Fruit fly (Drosophila melanogaster) whole organism, embryonic: ENCODE data around the gene CG32625.

Source experiments
- Ada2b ChIP-seq: fragments of 200-800 bp; sonication (Bioruptor generic); IDR thresholded peaks from 2 replicates; pipeline ENCODE4 v1.3.6; 2022; ENCODE audit warnings: missing biosample characterization, missing genetic modification characterization
- Antp ChIP-seq: fragments of 200-800 bp; sonication (Bioruptor generic); optimal IDR thresholded peaks from 3 replicates; lab custom pipeline; 2016; ENCODE audit warnings: missing biosample characterization, missing genetic modification characterization
- Blimp-1 ChIP-seq: fragments of 200-800 bp; sonication (Bioruptor generic); optimal IDR thresholded peaks from 3 replicates; lab custom pipeline; 2018; ENCODE audit warnings: missing biosample characterization, missing genetic modification characterization, mild to moderate bottlenecking, moderate library complexity, missing genetic modification reagents
- CG10147 ChIP-seq: fragments of 200-800 bp; sonication (Bioruptor generic); optimal IDR thresholded peaks from 2 replicates; lab custom pipeline; 2019; ENCODE audit warnings: missing biosample characterization, mild to moderate bottlenecking, missing genetic modification characterization, moderate library complexity
- CG10274 ChIP-seq: fragments of 200-800 bp; sonication (Bioruptor generic); optimal IDR thresholded peaks from 3 replicates; lab custom pipeline; 2017; ENCODE audit warnings: missing biosample characterization, mild to moderate bottlenecking, missing genetic modification characterization
- CG11504 ChIP-seq: fragments of 200-800 bp; sonication (Bioruptor generic); optimal IDR thresholded peaks from 3 replicates; lab custom pipeline; 2019; ENCODE audit warnings: missing biosample characterization, mild to moderate bottlenecking, missing genetic modification characterization, moderate library complexity
- CG11696 ChIP-seq: fragments of 200-800 bp; sonication (Bioruptor generic); IDR thresholded peaks from 2 replicates; pipeline ENCODE4 v1.3.6; 2022; ENCODE audit warnings: missing biosample characterization, missing genetic modification characterization
- CG12071 ChIP-seq: fragments of 200-800 bp; sonication (Bioruptor generic); optimal IDR thresholded peaks from 3 replicates; lab custom pipeline; 2018; ENCODE audit warnings: missing biosample characterization, mild to moderate bottlenecking, missing genetic modification characterization
- CG13296 ChIP-seq: fragments of 200-800 bp; sonication (Bioruptor generic); optimal IDR thresholded peaks from 3 replicates; lab custom pipeline; 2018; ENCODE audit warnings: missing biosample characterization, mild to moderate bottlenecking, missing genetic modification characterization
- CG14441 ChIP-seq: fragments of 200-800 bp; sonication (Bioruptor generic); IDR thresholded peaks from 2 replicates; pipeline ENCODE4 v1.3.6; 2022; ENCODE audit warnings: missing biosample characterization, missing genetic modification characterization
- CG17829 ChIP-seq: fragments of 200-800 bp; optimal IDR thresholded peaks from 2 replicates; lab custom pipeline; 2019; ENCODE audit warnings: missing biosample characterization, mild to moderate bottlenecking, missing genetic modification characterization, moderate library complexity
- CG2199 ChIP-seq: fragments of 200-800 bp; sonication (Bioruptor generic); IDR thresholded peaks from 3 replicates; pipeline ENCODE4 v1.3.6; 2022; ENCODE audit warnings: missing biosample characterization, missing genetic modification characterization
- CG2678 ChIP-seq: fragments of 200-800 bp; sonication (Bioruptor generic); optimal IDR thresholded peaks from 3 replicates; lab custom pipeline; 2019; ENCODE audit warnings: missing biosample characterization, mild to moderate bottlenecking, missing genetic modification characterization, moderate library complexity
- CG2712 ChIP-seq: fragments of 200-800 bp; optimal IDR thresholded peaks from 3 replicates; lab custom pipeline; 2019; ENCODE audit warnings: missing biosample characterization, mild to moderate bottlenecking, missing genetic modification characterization, moderate library complexity
- CG3065 ChIP-seq: fragments of 200-800 bp; sonication (Bioruptor generic); optimal IDR thresholded peaks from 2 replicates; lab custom pipeline; 2016; ENCODE audit warnings: missing biosample characterization, missing genetic modification characterization
- CG31441 ChIP-seq: fragments of 200-800 bp; sonication (Bioruptor generic); IDR thresholded peaks from 2 replicates; pipeline ENCODE4 v1.3.6; 2022; ENCODE audit warnings: missing biosample characterization, missing genetic modification characterization
- CG4854 ChIP-seq: fragments of 200-800 bp; sonication (Bioruptor generic); optimal IDR thresholded peaks from 2 replicates; lab custom pipeline; 2016; ENCODE audit warnings: missing biosample characterization, missing genetic modification characterization, inconsistent platforms
- CG6765 ChIP-seq: fragments of 200-800 bp; sonication (Bioruptor generic); optimal IDR thresholded peaks from 3 replicates; lab custom pipeline; 2017; ENCODE audit warnings: missing biosample characterization, mild to moderate bottlenecking, missing genetic modification characterization
- CG7786 ChIP-seq: fragments of 200-800 bp; sonication (Bioruptor generic); optimal IDR thresholded peaks from 2 replicates; lab custom pipeline; 2016; ENCODE audit warnings: missing biosample characterization, missing genetic modification characterization
- CG8944 ChIP-seq: fragments of 200-800 bp; sonication (Bioruptor generic); optimal IDR thresholded peaks from 3 replicates; lab custom pipeline; 2016; ENCODE audit warnings: missing biosample characterization, missing genetic modification characterization
- CTCF ChIP-seq: fragments of 200-800 bp; sonication (Bioruptor generic); optimal IDR thresholded peaks from 2 replicates; lab custom pipeline; 2017; ENCODE audit warnings: missing biosample characterization, mild to moderate bottlenecking, missing genetic modification characterization, moderate library complexity
- Dbx ChIP-seq: fragments of 200-800 bp; sonication (Bioruptor generic); IDR thresholded peaks from 3 replicates; pipeline ENCODE4 v1.3.6; 2022; ENCODE audit warnings: missing biosample characterization, missing genetic modification characterization
- Dll ChIP-seq: fragments of 200-800 bp; sonication (Bioruptor generic); IDR thresholded peaks from 4 replicates; pipeline ENCODE4 v1.3.6; 2022; ENCODE audit warnings: missing biosample characterization, missing genetic modification characterization; ENCODE audit not compliant: partially characterized antibody
- HHEX ChIP-seq: fragments of 200-800 bp; sonication (Bioruptor generic); optimal IDR thresholded peaks from 3 replicates; lab custom pipeline; 2017; ENCODE audit warnings: missing biosample characterization, mild to moderate bottlenecking, missing genetic modification characterization, missing genetic modification reagents
- MBD-R2 ChIP-seq: fragments of 200-800 bp; sonication (Bioruptor generic); IDR thresholded peaks from 2 replicates; pipeline ENCODE4 v1.3.6; 2022; ENCODE audit warnings: missing biosample characterization, missing genetic modification characterization
- Mes4 ChIP-seq: fragments of 200-800 bp; sonication (Bioruptor generic); optimal IDR thresholded peaks from 2 replicates; lab custom pipeline; 2016; ENCODE audit warnings: missing biosample characterization, missing genetic modification characterization
- Ptx1 ChIP-seq: fragments of 200-800 bp; sonication (Bioruptor generic); IDR thresholded peaks from 2 replicates; pipeline ENCODE4 v1.3.6; 2022; ENCODE audit warnings: missing biosample characterization, missing genetic modification characterization
- Side ChIP-seq: fragments of 200-800 bp; sonication (Bioruptor generic); optimal IDR thresholded peaks from 2 replicates; lab custom pipeline; 2016; ENCODE audit warnings: missing biosample characterization, missing genetic modification characterization
- Sry-β ChIP-seq: fragments of 200-800 bp; sonication (Bioruptor generic); optimal IDR thresholded peaks from 2 replicates; lab custom pipeline; 2018; ENCODE audit warnings: missing biosample characterization, mild to moderate bottlenecking, missing genetic modification characterization, moderate library complexity
- Trl ChIP-seq, 3 experiments: fragments of >200 bp in 2 of 3; fragments of 200-800 bp in 1 of 3; sonication (Bioruptor generic) in 1 of 3; optimal IDR thresholded peaks; 2 replicates in 1 of 3; 3 replicates in 2 of 3; lab custom pipeline; 2016 to 2017; ENCODE audit warnings: missing biosample characterization in 1 of 3, missing genetic modification characterization in 1 of 3
- Xbp1 ChIP-seq: fragments of 200-800 bp; sonication (Bioruptor generic); optimal IDR thresholded peaks from 3 replicates; lab custom pipeline; 2016; ENCODE audit warnings: missing biosample characterization, mild to moderate bottlenecking, missing genetic modification characterization
- ap ChIP-seq: fragments of 200-800 bp; sonication (Bioruptor generic); IDR thresholded peaks from 2 replicates; pipeline ENCODE4 v1.3.6; 2022; ENCODE audit warnings: missing biosample characterization, missing genetic modification characterization
- ase ChIP-seq: fragments of 200-800 bp; sonication (Bioruptor generic); IDR thresholded peaks from 3 replicates; pipeline ENCODE4 v1.3.6; 2022; ENCODE audit warnings: missing biosample characterization, missing genetic modification characterization
- ash1 ChIP-seq: fragments of 200-800 bp; sonication (Bioruptor generic); optimal IDR thresholded peaks from 2 replicates; lab custom pipeline; 2018; ENCODE audit warnings: missing biosample characterization, mild to moderate bottlenecking, missing genetic modification characterization
- gcm ChIP-seq: fragments of 200-800 bp; sonication (Bioruptor generic); optimal IDR thresholded peaks from 2 replicates; lab custom pipeline; 2019; ENCODE audit warnings: missing biosample characterization, mild to moderate bottlenecking, missing genetic modification characterization, moderate library complexity
- gcm2 ChIP-seq: fragments of 200-800 bp; sonication (Bioruptor generic); optimal IDR thresholded peaks from 2 replicates; lab custom pipeline; 2016; ENCODE audit warnings: missing biosample characterization, missing genetic modification characterization
- gro ChIP-seq: fragments of 200-800 bp; sonication (Bioruptor generic); optimal IDR thresholded peaks from 2 replicates; lab custom pipeline; 2016; ENCODE audit warnings: missing biosample characterization, missing genetic modification characterization
- hbn ChIP-seq: fragments of 200-800 bp; sonication (Bioruptor generic); IDR thresholded peaks from 2 replicates; pipeline ENCODE4 v1.3.6; 2022; ENCODE audit warnings: missing biosample characterization, missing genetic modification characterization; ENCODE audit not compliant: partially characterized antibody
- hth ChIP-seq: fragments of >200 bp; optimal IDR thresholded peaks from 2 replicates; lab custom pipeline; 2017; ENCODE audit warnings: inconsistent platforms
- jigr1 ChIP-seq: fragments of 200-800 bp; sonication (Bioruptor generic); IDR thresholded peaks from 3 replicates; pipeline ENCODE4 v1.3.6; 2022; ENCODE audit warnings: missing biosample characterization, missing genetic modification characterization
- jing ChIP-seq: fragments of 200-800 bp; sonication (Bioruptor generic); optimal IDR thresholded peaks from 2 replicates; lab custom pipeline; 2018; ENCODE audit warnings: missing biosample characterization, mild to moderate bottlenecking, missing genetic modification characterization
- mld ChIP-seq: fragments of 200-800 bp; sonication (Bioruptor generic); IDR thresholded peaks from 3 replicates; pipeline ENCODE4 v1.3.6; 2022; ENCODE audit warnings: missing biosample characterization, missing genetic modification characterization; ENCODE audit not compliant: partially characterized antibody
- run ChIP-seq: fragments of 200-800 bp; sonication (Bioruptor generic); optimal IDR thresholded peaks from 3 replicates; lab custom pipeline; 2018; ENCODE audit warnings: missing biosample characterization, mild to moderate bottlenecking, missing genetic modification characterization
- salm ChIP-seq: fragments of 200-800 bp; sonication (Bioruptor generic); optimal IDR thresholded peaks from 2 replicates; lab custom pipeline; 2018; ENCODE audit warnings: missing biosample characterization, mild to moderate bottlenecking, missing genetic modification characterization
- slp2 ChIP-seq: fragments of 200-800 bp; sonication (Bioruptor generic); optimal IDR thresholded peaks from 2 replicates; lab custom pipeline; 2016; ENCODE audit warnings: missing biosample characterization, missing genetic modification characterization
- so ChIP-seq: fragments of 200-800 bp; sonication (Bioruptor generic); IDR thresholded peaks from 3 replicates; pipeline ENCODE4 v1.3.6; 2022; ENCODE audit warnings: missing biosample characterization, missing genetic modification characterization
- sr ChIP-seq: fragments of 200-800 bp; sonication (Bioruptor generic); IDR thresholded peaks from 3 replicates; pipeline ENCODE4 v1.3.6; 2022; ENCODE audit warnings: missing biosample characterization, missing genetic modification characterization
- tx ChIP-seq: fragments of 200-800 bp; sonication (Bioruptor generic); optimal IDR thresholded peaks from 2 replicates; lab custom pipeline; 2016; ENCODE audit warnings: missing biosample characterization, missing genetic modification characterization
- z ChIP-seq: fragments of 200-800 bp; sonication (Bioruptor generic); IDR thresholded peaks from 3 replicates; pipeline ENCODE4 v1.3.6; 2022; ENCODE audit warnings: missing biosample characterization, missing genetic modification characterization
- zen ChIP-seq: fragments of 200-800 bp; sonication (Bioruptor generic); optimal IDR thresholded peaks from 3 replicates; lab custom pipeline; 2018; ENCODE audit warnings: missing biosample characterization, mild to moderate bottlenecking, missing genetic modification characterization, moderate library complexity

The CG32625 gene

dm6 chrX:13781739-13782502 is 25.3 kb upstream of the CG32625 start, which contains the start of the genes CtsB and amrt (continued):
- no peak for TF ChIP-seq z
- TF ChIP-seq CG14441 (GFP tag; lab: Robert Waterston, UW): no peak
- TF ChIP-seq Ptx1: 0 out of 2 replicates have a peak, but pooled peaks have one; percentile 51
- no peak for TF ChIP-seq jigr1 (GFP tag; lab: Robert Waterston, UW)
- TF ChIP-seq Dll (GFP tag; lab: Robert Waterston, UW): peak; percentile 88
- peak; percentile 55 for TF ChIP-seq CG2712
- TF ChIP-seq CG13296 (GFP tag; lab: Kevin White, UChicago): no peak
- TF ChIP-seq Sry-β: no peak
- peak in 1 of 2 experiments; percentile 25 for TF ChIP-seq Trl (optimal IDR thresholded peaks at IDR 0.05; lab: Kevin White, UChicago)
- peak; percentile 65 for TF ChIP-seq Trl (GFP tag; optimal IDR thresholded peaks at IDR 0.05; lab: Kevin White, UChicago)
- TF ChIP-seq hbn (GFP tag; lab: Robert Waterston, UW): peak; percentile 60
- TF ChIP-seq CG3065 (GFP tag; lab: Kevin White, UChicago): no peak
- no peak for TF ChIP-seq CG6765 (GFP tag; lab: Kevin White, UChicago)
- no peak for TF ChIP-seq tx (GFP tag; lab: Kevin White, UChicago)
- TF ChIP-seq HHEX: no peak
- TF ChIP-seq mld: 0 out of 3 replicates have a peak, but pooled peaks have one; percentile 43
- TF ChIP-seq CG10274 (GFP tag; lab: Kevin White, UChicago): no peak
- peak; percentile 52 for TF ChIP-seq MBD-R2 (GFP tag; lab: Robert Waterston, UW)
- TF ChIP-seq salm: no peak
- peak; percentile 60 for TF ChIP-seq CG2678 (tag; lab: Kevin White, UChicago)
- TF ChIP-seq Xbp1: peak; percentile 52
- peak; percentile 33; the same call in 1 of the 2 replicates for TF ChIP-seq CG31441 (GFP tag; lab: Robert Waterston, UW)
- peak; percentile 37 for TF ChIP-seq Mes4 (GFP tag; lab: Kevin White, UChicago)
- TF ChIP-seq gro (GFP tag; lab: Kevin White, UChicago): peak; percentile 61
- no peak for TF ChIP-seq CG12071 (GFP tag; lab: Kevin White, UChicago)
- TF ChIP-seq CG10147: peak; percentile 21
- TF ChIP-seq jing (GFP tag; lab: Kevin White, UChicago): no peak
- peak; percentile 12 for TF ChIP-seq CG4854
- TF ChIP-seq so (GFP tag; lab: Robert Waterston, UW): no peak
- TF ChIP-seq sr (GFP tag; lab: Robert Waterston, UW): no peak
- no peak for TF ChIP-seq ap (GFP tag; lab: Robert Waterston, UW)
- no peak for TF ChIP-seq ash1 (GFP tag; lab: Kevin White, UChicago)
- no peak for TF ChIP-seq CG2199 (GFP tag; lab: Robert Waterston, UW)
- no peak for TF ChIP-seq CG8944 (GFP tag; lab: Kevin White, UChicago)
- no peak for TF ChIP-seq gcm2 (GFP tag; lab: Kevin White, UChicago)
- TF ChIP-seq Ada2b (GFP tag; lab: Robert Waterston, UW): no peak
- TF ChIP-seq gcm (GFP tag; lab: Kevin White, UChicago): peak; percentile 41
- TF ChIP-seq Dbx (GFP tag; lab: Robert Waterston, UW): 0 out of 3 replicates have a peak, but pooled peaks have one; percentile 48
- no peak for TF ChIP-seq CTCF (GFP tag; lab: Kevin White, UChicago)
- TF ChIP-seq CG7786 (GFP tag; lab: Kevin White, UChicago): peak; percentile 50
- peak; percentile 40 for TF ChIP-seq zen (tag; lab: Kevin White, UChicago)
- TF ChIP-seq Side: peak; percentile 51
- TF ChIP-seq ase: no peak
- TF ChIP-seq Antp: peak; percentile 45
- TF ChIP-seq CG11504 (tag; lab: Kevin White, UChicago): no peak
- no peak for TF ChIP-seq Blimp-1
- TF ChIP-seq slp2: peak; percentile 16
- peak; percentile 62 for TF ChIP-seq CG17829 (tag; lab: Kevin White, UChicago)
- no peak for TF ChIP-seq hth (lab: Kevin White, UChicago)
- TF ChIP-seq CG11696 (GFP tag; lab: Robert Waterston, UW): no peak
- TF ChIP-seq run (tag; lab: Kevin White, UChicago): no peak
